Fruit fly (Drosophila melanogaster) whole organism, prepupa: ENCODE results near the gene Sf3b1.

ENCODE experiments used
- Blimp-1 ChIP-seq: fragments of 200-800 bp; sonication (Bioruptor generic); optimal IDR thresholded peaks from 3 replicates; lab custom pipeline; 2017; ENCODE audit warnings: missing biosample characterization, missing genetic modification characterization, mild to moderate bottlenecking, moderate library complexity, missing genetic modification reagents
- CG10631 ChIP-seq: fragments of 200-800 bp; sonication (Bioruptor generic); optimal IDR thresholded peaks from 2 replicates; lab custom pipeline; 2016; ENCODE audit warnings: missing biosample characterization, missing genetic modification characterization
- CG10669 ChIP-seq: fragments of 200-800 bp; sonication (Bioruptor generic); optimal IDR thresholded peaks from 3 replicates; lab custom pipeline; 2018; ENCODE audit warnings: missing biosample characterization, mild to moderate bottlenecking, missing genetic modification characterization, moderate library complexity
- CG11294 ChIP-seq: fragments of 200-800 bp; sonication (Bioruptor generic); IDR thresholded peaks from 2 replicates; pipeline ENCODE4 v1.3.6; 2022; ENCODE audit warnings: missing biosample characterization, missing genetic modification characterization
- CG11762 ChIP-seq: fragments of 200-800 bp; sonication (Bioruptor generic); optimal IDR thresholded peaks from 3 replicates; lab custom pipeline; 2016; ENCODE audit warnings: missing biosample characterization, missing genetic modification characterization; ENCODE audit not compliant: insufficient read depth
- CG11902 ChIP-seq: fragments of 200-800 bp; sonication (Bioruptor generic); optimal IDR thresholded peaks from 3 replicates; lab custom pipeline; 2016; ENCODE audit warnings: missing biosample characterization, missing genetic modification characterization
- CG15336 ChIP-seq: fragments of 200-800 bp; sonication (Bioruptor generic); IDR thresholded peaks from 2 replicates; pipeline ENCODE4 v1.3.6; 2022; ENCODE audit warnings: missing biosample characterization, missing genetic modification characterization
- CG1621 ChIP-seq: fragments of 200-800 bp; sonication (Bioruptor generic); optimal IDR thresholded peaks from 3 replicates; lab custom pipeline; 2018; ENCODE audit warnings: missing biosample characterization, mild to moderate bottlenecking, missing genetic modification characterization
- CG16779 ChIP-seq: fragments of 200-800 bp; sonication (Bioruptor generic); optimal IDR thresholded peaks from 3 replicates; lab custom pipeline; 2017; ENCODE audit warnings: missing biosample characterization, mild to moderate bottlenecking, missing genetic modification characterization
- CG3032 ChIP-seq: fragments of 200-800 bp; optimal IDR thresholded peaks from 2 replicates; lab custom pipeline; 2019; ENCODE audit warnings: missing biosample characterization, mild to moderate bottlenecking, missing genetic modification characterization, moderate library complexity
- CG32006 ChIP-seq: fragments of 200-800 bp; sonication (Bioruptor generic); optimal IDR thresholded peaks from 3 replicates; lab custom pipeline; 2017; ENCODE audit warnings: missing biosample characterization, mild to moderate bottlenecking, missing genetic modification characterization
- CG34406 ChIP-seq: fragments of 200-800 bp; sonication (Bioruptor generic); optimal IDR thresholded peaks from 3 replicates; lab custom pipeline; 2016; ENCODE audit warnings: missing biosample characterization, missing genetic modification characterization
- CG3919 ChIP-seq: fragments of 200-800 bp; sonication (Bioruptor generic); optimal IDR thresholded peaks from 3 replicates; lab custom pipeline; 2016; ENCODE audit warnings: missing biosample characterization, missing genetic modification characterization
- CG4318 ChIP-seq: fragments of 200-800 bp; sonication (Bioruptor generic); optimal IDR thresholded peaks from 3 replicates; lab custom pipeline; 2017; ENCODE audit warnings: missing biosample characterization, mild to moderate bottlenecking, missing genetic modification characterization
- CG6163 ChIP-seq: fragments of 200-800 bp; sonication (Bioruptor generic); IDR thresholded peaks from 3 replicates; pipeline ENCODE4 v1.3.6; 2022; ENCODE audit warnings: missing biosample characterization, missing genetic modification characterization
- CG6276 ChIP-seq: fragments of 200-800 bp; sonication (Bioruptor generic); optimal IDR thresholded peaks from 2 replicates; lab custom pipeline; 2017; ENCODE audit warnings: missing biosample characterization, mild to moderate bottlenecking, missing genetic modification characterization
- CG6854 ChIP-seq: fragments of 200-800 bp; sonication (Bioruptor generic); optimal IDR thresholded peaks from 2 replicates; lab custom pipeline; 2017; ENCODE audit warnings: missing biosample characterization, mild to moderate bottlenecking, missing genetic modification characterization
- CG8119 ChIP-seq: fragments of 200-800 bp; sonication (Bioruptor generic); IDR thresholded peaks from 3 replicates; pipeline ENCODE4 v1.3.6; 2022; ENCODE audit warnings: missing biosample characterization, missing genetic modification characterization
- CG9139 ChIP-seq: fragments of 200-800 bp; sonication (Bioruptor generic); optimal IDR thresholded peaks from 3 replicates; lab custom pipeline; 2017; ENCODE audit warnings: missing biosample characterization, mild to moderate bottlenecking, missing genetic modification characterization
- Eip75B ChIP-seq: fragments of 200-800 bp; sonication (Bioruptor generic); optimal IDR thresholded peaks from 3 replicates; lab custom pipeline; 2016; ENCODE audit warnings: missing biosample characterization, missing genetic modification characterization
- Eip78C ChIP-seq: fragments of 200-800 bp; sonication (Bioruptor generic); peaks from one replicate; lab custom pipeline; 2016; ENCODE audit warnings: missing biosample characterization, missing genetic modification characterization
- Ets96B ChIP-seq: fragments of 200-800 bp; optimal IDR thresholded peaks from 2 replicates; lab custom pipeline; 2019; ENCODE audit warnings: missing biosample characterization, mild to moderate bottlenecking, missing genetic modification characterization, moderate library complexity
- Gug ChIP-seq: fragments of 200-800 bp; sonication (Bioruptor generic); IDR thresholded peaks from 2 replicates; pipeline ENCODE4 v1.3.6; 2022; ENCODE audit warnings: missing biosample characterization, missing genetic modification characterization
- Hr38 ChIP-seq: sonication (Bioruptor generic); optimal IDR thresholded peaks from 2 replicates; lab custom pipeline; 2016; ENCODE audit warnings: missing biosample characterization, missing genetic modification characterization
- Lpt ChIP-seq: fragments of 200-800 bp; sonication (Bioruptor generic); optimal IDR thresholded peaks from 3 replicates; lab custom pipeline; 2016; ENCODE audit warnings: missing biosample characterization, missing genetic modification characterization
- Met ChIP-seq: fragments of 200-800 bp; sonication (Bioruptor generic); optimal IDR thresholded peaks from 3 replicates; lab custom pipeline; 2016; ENCODE audit warnings: missing biosample characterization, missing genetic modification characterization
- Sox102F ChIP-seq: fragments of 200-800 bp; sonication (Bioruptor generic); optimal IDR thresholded peaks from 2 replicates; lab custom pipeline; 2016; ENCODE audit warnings: missing biosample characterization, mild to moderate bottlenecking, missing genetic modification characterization
- Sox14 ChIP-seq: fragments of 200-800 bp; sonication (Bioruptor generic); optimal IDR thresholded peaks from 3 replicates; lab custom pipeline; 2016; ENCODE audit warnings: missing biosample characterization, missing genetic modification characterization
- achi ChIP-seq: fragments of 200-800 bp; sonication (Bioruptor generic); optimal IDR thresholded peaks from 3 replicates; lab custom pipeline; 2016; ENCODE audit warnings: missing biosample characterization, missing genetic modification characterization
- cyc ChIP-seq: fragments of 200-800 bp; sonication (Bioruptor generic); optimal IDR thresholded peaks from 3 replicates; lab custom pipeline; 2016; ENCODE audit warnings: missing biosample characterization, missing genetic modification characterization
- dac ChIP-seq: fragments of 200-800 bp; sonication (Bioruptor generic); optimal IDR thresholded peaks from 2 replicates; lab custom pipeline; 2017; ENCODE audit warnings: missing biosample characterization, mild to moderate bottlenecking, missing genetic modification characterization
- dsx ChIP-seq: fragments of 200-800 bp; optimal IDR thresholded peaks from 3 replicates; lab custom pipeline; 2019; ENCODE audit warnings: missing biosample characterization, mild to moderate bottlenecking, missing genetic modification characterization, moderate library complexity; ENCODE audit not compliant: poor library complexity, severe bottlenecking
- eg ChIP-seq: fragments of 200-800 bp; sonication (Bioruptor generic); IDR thresholded peaks from 3 replicates; pipeline ENCODE4 v1.3.6; 2022; ENCODE audit warnings: missing biosample characterization, missing genetic modification characterization
- esn ChIP-seq: fragments of 200-800 bp; sonication (Bioruptor generic); optimal IDR thresholded peaks from 2 replicates; lab custom pipeline; 2016; ENCODE audit warnings: missing biosample characterization, mild to moderate bottlenecking, missing genetic modification characterization, moderate library complexity
- fd59A ChIP-seq: fragments of 200-800 bp; sonication (Bioruptor generic); optimal IDR thresholded peaks from 2 replicates; lab custom pipeline; 2017; ENCODE audit warnings: missing biosample characterization, mild to moderate bottlenecking, missing genetic modification characterization, missing genetic modification reagents
- fkh ChIP-seq: fragments of 200-800 bp; sonication (Bioruptor generic); optimal IDR thresholded peaks from 3 replicates; lab custom pipeline; 2017; ENCODE audit warnings: missing biosample characterization, mild to moderate bottlenecking, missing genetic modification characterization, moderate library complexity
- lz ChIP-seq: fragments of 200-800 bp; sonication (Bioruptor generic); optimal IDR thresholded peaks from 3 replicates; lab custom pipeline; 2016; ENCODE audit warnings: missing biosample characterization, missing genetic modification characterization
- net ChIP-seq: fragments of 200-800 bp; sonication (Bioruptor generic); optimal IDR thresholded peaks from 3 replicates; lab custom pipeline; 2016; ENCODE audit warnings: missing biosample characterization, missing genetic modification characterization
- pdm3 ChIP-seq: fragments of 200-800 bp; sonication (Bioruptor generic); optimal IDR thresholded peaks from 3 replicates; lab custom pipeline; 2016; ENCODE audit warnings: missing biosample characterization, missing genetic modification characterization
- spab ChIP-seq: fragments of 200-800 bp; sonication (Bioruptor generic); optimal IDR thresholded peaks from 2 replicates; lab custom pipeline; 2017; ENCODE audit warnings: missing biosample characterization, mild to moderate bottlenecking, missing genetic modification characterization, missing genetic modification reagents
- ss ChIP-seq, 2 experiments: fragments of 200-800 bp; sonication (Bioruptor generic); optimal IDR thresholded peaks; 2 replicates in 1 of 2; 3 replicates in 1 of 2; lab custom pipeline; 2017 to 2018; ENCODE audit warnings: mild to moderate bottlenecking in 2 of 2, missing biosample characterization in 2 of 2, missing genetic modification characterization in 2 of 2, moderate library complexity in 1 of 2
- svp ChIP-seq: fragments of 200-800 bp; sonication (Bioruptor generic); peaks from one replicate; lab custom pipeline; 2016; ENCODE audit warnings: missing biosample characterization, missing genetic modification characterization
- topi ChIP-seq: fragments of 200-800 bp; sonication (Bioruptor generic); optimal IDR thresholded peaks from 3 replicates; lab custom pipeline; 2016; ENCODE audit warnings: missing biosample characterization, missing genetic modification characterization
- vri ChIP-seq: fragments of 200-800 bp; sonication (Bioruptor generic); optimal IDR thresholded peaks from 3 replicates; lab custom pipeline; 2016; ENCODE audit warnings: missing biosample characterization, mild to moderate bottlenecking, missing genetic modification characterization

Sf3b1 gene

dm6 chr2L:522752-523151 lies 45.4 kb upstream of the Sf3b1 start (continued):
- TF ChIP-seq Hr38 (GFP tag; lab: Kevin White, UChicago) (no peak), Eip78C (GFP tag; lab: Kevin White, UChicago) (peak; percentile 82), cyc (GFP tag; lab: Kevin White, UChicago) (peak; percentile 40), achi (GFP tag; lab: Kevin White, UChicago) (peak; percentile 24), CG10669 (GFP tag; lab: Kevin White, UChicago) (peak; percentile 36), esn (GFP tag; lab: Kevin White, UChicago) (peak; percentile 58), fd59A (GFP tag; lab: Kevin White, UChicago) (peak; percentile 16), Ets96B (tag; lab: Kevin White, UChicago) (peak; percentile 51), fkh (no peak), CG3032 (peak; percentile 19)

- TF ChIP-seq topi (GFP tag; lab: Kevin White, UChicago) (peak; percentile 27), CG15336 (GFP tag; lab: Robert Waterston, UW) (peak; percentile 27; the same call in 1 of the 2 replicates), CG6276 (GFP tag; lab: Kevin White, UChicago) (peak; percentile 22), vri (peak; percentile 1), lz (GFP tag; lab: Kevin White, UChicago) (peak; percentile 18), eg (peak; percentile 51; the same call in 1 of the 3 replicates), spab (no peak), CG16779 (tag; lab: Kevin White, UChicago) (peak; percentile 36), CG6163 (GFP tag; lab: Robert Waterston, UW) (peak; percentile 31), net (GFP tag; lab: Kevin White, UChicago) (peak; percentile 34), achi (GFP tag; lab: Kevin White, UChicago) (peak; percentile 8), CG34406 (GFP tag; lab: Kevin White, UChicago) (peak; percentile 19), CG6854 (GFP tag; lab: Kevin White, UChicago) (peak; percentile 83), Ets96B (tag; lab: Kevin White, UChicago) (no peak), dac (no peak), CG32006 (GFP tag; lab: Kevin White, UChicago) (no peak), svp (GFP tag; lab: Kevin White, UChicago) (peak; percentile 81), Blimp-1 (GFP tag; lab: Kevin White, UChicago) (peak; percentile 5), Eip78C (GFP tag; lab: Kevin White, UChicago) (peak; percentile 55), CG3919 (GFP tag; lab: Kevin White, UChicago) (peak; percentile 21), CG11762 (GFP tag; lab: Kevin White, UChicago) (no peak), fkh (peak; percentile 93), Gug (GFP tag; lab: Robert Waterston, UW) (no peak), pdm3 (GFP tag; lab: Kevin White, UChicago) (no peak), Hr38 (GFP tag; lab: Kevin White, UChicago) (no peak), CG3032 (no peak), CG10631 (GFP tag; lab: Kevin White, UChicago) (no peak), Met (GFP tag; lab: Kevin White, UChicago) (peak; percentile 12), Eip75B (GFP tag; lab: Kevin White, UChicago) (peak; percentile 43), CG4318 (no peak), Sox102F (GFP tag; lab: Kevin White, UChicago) (peak; percentile 67), ss (GFP tag; optimal IDR thresholded peaks at IDR 0.05; lab: Kevin White, UChicago) (peak; percentile 21 to 51), dsx (no peak), Lpt (GFP tag; lab: Kevin White, UChicago) (peak; percentile 5), CG10669 (GFP tag; lab: Kevin White, UChicago) (peak; percentile 14), CG11902 (GFP tag; lab: Kevin White, UChicago) (no peak), CG11294 (GFP tag; lab: Robert Waterston, UW) (no peak), CG9139 (GFP tag; lab: Kevin White, UChicago) (peak; percentile 34), CG8119 (GFP tag; lab: Robert Waterston, UW) (peak; percentile 39; the same call in 2 of the 3 replicates), Sox14 (peak; percentile 40), CG1621 (tag; lab: Kevin White, UChicago) (no peak)
Observed at dm6 chr2L:523165-523835, 44.8 kb upstream of the Sf3b1 start.
